Fruit fly (Drosophila melanogaster) whole organism, embryonic: ENCODE measurements around the gene CG10116.

Experiments
- ATbp ChIP-seq: fragments of 200-800 bp; sonication (Bioruptor generic); optimal IDR thresholded peaks from 2 replicates; lab custom pipeline; 2017; ENCODE audit warnings: missing biosample characterization, mild to moderate bottlenecking, missing genetic modification characterization, missing genetic modification reagents
- Atf6 ChIP-seq: fragments of 200-800 bp; sonication (Bioruptor generic); IDR thresholded peaks from 2 replicates; pipeline ENCODE4 v1.3.6; 2022; ENCODE audit warnings: missing biosample characterization, missing genetic modification characterization
- Awh ChIP-seq: fragments of 200-800 bp; sonication (Bioruptor generic); IDR thresholded peaks from 2 replicates; pipeline ENCODE4, ENCODE4 v1.3.6; 2022; ENCODE audit warnings: missing biosample characterization, missing genetic modification characterization
- CG10462 ChIP-seq: fragments of 200-800 bp; sonication (Bioruptor generic); optimal IDR thresholded peaks from 2 replicates; lab custom pipeline; 2016; ENCODE audit warnings: missing biosample characterization, missing genetic modification characterization
- CG10979 ChIP-seq: fragments of 200-800 bp; sonication (Bioruptor generic); optimal IDR thresholded peaks from 2 replicates; lab custom pipeline; 2018; ENCODE audit warnings: missing biosample characterization, mild to moderate bottlenecking, missing genetic modification characterization, moderate library complexity
- CG13894 ChIP-seq: fragments of 200-800 bp; sonication (Bioruptor generic); optimal IDR thresholded peaks from 3 replicates; lab custom pipeline; 2018; ENCODE audit warnings: missing biosample characterization, mild to moderate bottlenecking, missing genetic modification characterization, moderate library complexity
- CG31441 ChIP-seq: fragments of 200-800 bp; sonication (Bioruptor generic); IDR thresholded peaks from 2 replicates; pipeline ENCODE4 v1.3.6; 2022; ENCODE audit warnings: missing biosample characterization, missing genetic modification characterization
- CG33213 ChIP-seq: fragments of 200-800 bp; sonication (Bioruptor generic); optimal IDR thresholded peaks from 3 replicates; lab custom pipeline; 2016; ENCODE audit warnings: missing biosample characterization, missing genetic modification characterization
- CG5953 ChIP-seq: fragments of 200-800 bp; sonication (Bioruptor generic); IDR thresholded peaks from 2 replicates; pipeline ENCODE4 v1.3.6; 2022; ENCODE audit warnings: missing biosample characterization, missing genetic modification characterization
- CG6813 ChIP-seq: fragments of 200-800 bp; sonication (Bioruptor generic); optimal IDR thresholded peaks from 2 replicates; lab custom pipeline; 2017; ENCODE audit warnings: missing biosample characterization, missing genetic modification characterization, mild to moderate bottlenecking, moderate library complexity, missing genetic modification reagents
- CG7357 ChIP-seq: fragments of 200-800 bp; sonication (Bioruptor generic); IDR thresholded peaks from 3 replicates; pipeline ENCODE4 v1.3.6; 2022; ENCODE audit warnings: missing biosample characterization, missing genetic modification characterization
- CG7745 ChIP-seq: fragments of 200-800 bp; sonication (Bioruptor generic); optimal IDR thresholded peaks from 2 replicates; lab custom pipeline; 2018; ENCODE audit warnings: missing biosample characterization, mild to moderate bottlenecking, missing genetic modification characterization, moderate library complexity
- CG8765 ChIP-seq: fragments of 200-800 bp; sonication (Bioruptor generic); IDR thresholded peaks from 2 replicates; pipeline ENCODE4 v1.3.6; 2022; ENCODE audit warnings: missing biosample characterization, missing genetic modification characterization
- HLH3B ChIP-seq: fragments of 200-800 bp; sonication (Bioruptor generic); IDR thresholded peaks from 2 replicates; pipeline ENCODE4 v1.3.6; 2022; ENCODE audit warnings: missing biosample characterization, missing genetic modification characterization
- HmgD ChIP-seq: fragments of 200-800 bp; sonication (Bioruptor generic); optimal IDR thresholded peaks from 3 replicates; lab custom pipeline; 2016; ENCODE audit warnings: missing biosample characterization, missing genetic modification characterization
- Pdp1 ChIP-seq, 2 experiments: fragments of 200-800 bp; sonication (Bioruptor generic); optimal IDR thresholded peaks; 3 replicates each; lab custom pipeline; 2016; ENCODE audit warnings: missing biosample characterization in 2 of 2, missing genetic modification characterization in 2 of 2, mild to moderate bottlenecking in 1 of 2, moderate library complexity in 1 of 2
- Scr ChIP-seq: fragments of 200-800 bp; sonication (Bioruptor generic); IDR thresholded peaks from 2 replicates; pipeline ENCODE4 v1.3.6; 2022; ENCODE audit warnings: missing biosample characterization, missing genetic modification characterization; ENCODE audit not compliant: partially characterized antibody
- ken ChIP-seq: fragments of 200-800 bp; sonication (Bioruptor generic); IDR thresholded peaks from 3 replicates; pipeline ENCODE4 v1.3.6; 2022; ENCODE audit warnings: missing biosample characterization, missing genetic modification characterization
- klu ChIP-seq: fragments of 200-800 bp; sonication (Bioruptor generic); IDR thresholded peaks from 2 replicates; pipeline ENCODE4 v1.3.6; 2022; ENCODE audit warnings: missing biosample characterization, missing genetic modification characterization
- knrl ChIP-seq: fragments of 200-800 bp; sonication (Bioruptor generic); IDR thresholded peaks from 3 replicates; pipeline ENCODE4 v1.3.6; 2022; ENCODE audit warnings: missing biosample characterization, missing genetic modification characterization; ENCODE audit not compliant: partially characterized antibody
- pros ChIP-seq: fragments of 200-800 bp; sonication (Bioruptor generic); optimal IDR thresholded peaks from 3 replicates; lab custom pipeline; 2019; ENCODE audit warnings: missing biosample characterization, mild to moderate bottlenecking, missing genetic modification characterization, moderate library complexity
- sr ChIP-seq: fragments of 200-800 bp; sonication (Bioruptor generic); IDR thresholded peaks from 3 replicates; pipeline ENCODE4 v1.3.6; 2022; ENCODE audit warnings: missing biosample characterization, missing genetic modification characterization

Gene CG10116

dm6 chr3L:13406873-13407272, 50.2 kb downstream of the CG10116 start (continued):
- TF ChIP-seq CG7745 (tag; lab: Kevin White, UChicago), result no peak
- peak; percentile 6 for TF ChIP-seq CG10979 (tag; lab: Kevin White, UChicago)
- no peak for TF ChIP-seq pros (GFP tag; lab: Kevin White, UChicago)
- no peak for TF ChIP-seq knrl (GFP tag; lab: Robert Waterston, UW)
- no peak for TF ChIP-seq CG33213 (GFP tag; lab: Kevin White, UChicago)
- TF ChIP-seq ken (GFP tag; lab: Robert Waterston, UW), result no peak
- TF ChIP-seq Atf6 (GFP tag; lab: Robert Waterston, UW), result no peak
- no peak for TF ChIP-seq Awh (GFP tag; lab: Robert Waterston, UW)
- TF ChIP-seq ATbp, result no peak
- no peak for TF ChIP-seq CG7357 (GFP tag; lab: Robert Waterston, UW)
- TF ChIP-seq CG8765, result no peak
- no peak for TF ChIP-seq CG13894
- TF ChIP-seq CG5953 (GFP tag; lab: Robert Waterston, UW), result no peak
- no peak for TF ChIP-seq CG10462
- TF ChIP-seq HLH3B (GFP tag; lab: Robert Waterston, UW), result no peak
- TF ChIP-seq Pdp1 (GFP tag; optimal IDR thresholded peaks at IDR 0.05; lab: Kevin White, UChicago), result no peak
- no peak for TF ChIP-seq HmgD (GFP tag; lab: Kevin White, UChicago)
- no peak for TF ChIP-seq klu (GFP tag; lab: Robert Waterston, UW)
- TF ChIP-seq CG6813 (GFP tag; lab: Kevin White, UChicago), result no peak
- no peak for TF ChIP-seq sr
- TF ChIP-seq CG31441 (GFP tag; lab: Robert Waterston, UW), result no peak
- TF ChIP-seq Scr (GFP tag; lab: Robert Waterston, UW), result no peak
